Fruit fly (Drosophila melanogaster): Measurements from ENCODE around the gene CG4872.
A peak's percentile ranks its signal among the peaks of the same experiment; 100 is the strongest.

CG4872 gene

DNA sequence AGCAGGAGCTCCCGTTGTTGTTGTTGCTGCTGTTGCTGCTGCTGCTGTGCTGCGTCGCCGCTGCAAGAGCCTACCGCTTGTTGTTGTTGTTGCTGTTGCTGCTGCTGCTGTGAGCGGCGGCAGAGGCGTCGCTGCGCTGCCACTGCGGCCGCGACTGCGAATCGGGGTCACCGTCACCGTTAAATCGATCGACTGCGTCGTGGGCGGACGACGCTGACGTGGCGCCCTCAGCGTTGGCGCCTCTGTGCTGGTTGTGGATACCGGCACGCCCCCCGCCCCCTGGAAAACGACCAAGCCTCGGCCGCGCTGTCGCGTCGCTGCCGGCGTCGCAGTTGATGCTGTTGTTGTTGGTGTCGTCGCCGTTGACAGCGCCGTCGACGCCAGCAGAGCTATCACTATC is 31.6 kb upstream of the CG4872 start:
- TF ChIP-seq CG6689 (GFP tag; IDR thresholded peaks at IDR 0.05) (no peak), chn (GFP tag; optimal IDR thresholded peaks at IDR 0.05) (no peak), Mrtf (GFP tag; IDR thresholded peaks at IDR 0.05) (no peak), Dad (GFP tag; optimal IDR thresholded peaks at IDR 0.05) (no peak), Sin3A (optimal IDR thresholded peaks at IDR 0.05) (no peak), CG4360 (GFP tag; IDR thresholded peaks at IDR 0.05) (peak; percentile 84), toy (GFP tag; IDR thresholded peaks at IDR 0.05) (no peak), CG7963 (GFP tag; IDR thresholded peaks at IDR 0.05; ENCODE audit: partially characterized antibody) (no peak), CG16815 (GFP tag; optimal IDR thresholded peaks at IDR 0.05) (no peak), Ets65A (GFP tag) (peak; percentile 9), sr (GFP tag; IDR thresholded peaks at IDR 0.05) (peak; percentile 72), Hr78 (GFP tag; optimal IDR thresholded peaks at IDR 0.05) (peak in 1 of 2 experiments; percentile 48), Adf1 (GFP tag; IDR thresholded peaks at IDR 0.05) (peak; percentile 71)

dm6 chrX:16854746-16855145 is 26.4 kb upstream of the CG4872 start:
- TF ChIP-seq CG11504 (tag; optimal IDR thresholded peaks at IDR 0.05), result peak; percentile 83
- TF ChIP-seq CG13287 (GFP tag; IDR thresholded peaks at IDR 0.05; ENCODE audit: partially characterized antibody), result no peak
- no peak for TF ChIP-seq CG1024 (GFP tag; IDR thresholded peaks at IDR 0.05)
- TF ChIP-seq Sox102F (GFP tag; optimal IDR thresholded peaks at IDR 0.05), result peak; percentile 73
- no peak for TF ChIP-seq br (optimal IDR thresholded peaks at IDR 0.05)
- peak; percentile 30 for TF ChIP-seq gsb-n (tag; optimal IDR thresholded peaks at IDR 0.05)
- peak; percentile 69 for TF ChIP-seq Asciz (GFP tag; optimal IDR thresholded peaks at IDR 0.05)
- no peak for TF ChIP-seq CG8290 (GFP tag; optimal IDR thresholded peaks at IDR 0.05)
- TF ChIP-seq CG8290 (tag; optimal IDR thresholded peaks at IDR 0.05), result no peak
- TF ChIP-seq slp2 (GFP tag; optimal IDR thresholded peaks at IDR 0.05), result no peak
- no peak for TF ChIP-seq CG12155 (GFP tag; optimal IDR thresholded peaks at IDR 0.05)
- no peak for TF ChIP-seq otp (GFP tag; IDR thresholded peaks at IDR 0.05)
- peak; percentile 68 for TF ChIP-seq CG10979 (tag; optimal IDR thresholded peaks at IDR 0.05)
- TF ChIP-seq ci (GFP tag; IDR thresholded peaks at IDR 0.05), result 0 out of 3 replicates have a peak, but pooled peaks have one; percentile 38
- no peak for TF ChIP-seq disco-r (GFP tag; optimal IDR thresholded peaks at IDR 0.05)
- peak; percentile 49 for TF ChIP-seq CG1233 (GFP tag; optimal IDR thresholded peaks at IDR 0.05)
- no peak for TF ChIP-seq CG6813 (GFP tag; optimal IDR thresholded peaks at IDR 0.05)
- no peak for TF ChIP-seq CG8359 (GFP tag; optimal IDR thresholded peaks at IDR 0.05; ENCODE audit: borderline replicate concordance)
- TF ChIP-seq Mes4 (GFP tag; optimal IDR thresholded peaks at IDR 0.05), result no peak
- no peak for TF ChIP-seq Sin3A (optimal IDR thresholded peaks at IDR 0.05)
- no peak for TF ChIP-seq peb (GFP tag; IDR thresholded peaks at IDR 0.05)
- TF ChIP-seq sug (tag; optimal IDR thresholded peaks at IDR 0.05), result no peak
- TF ChIP-seq CG12744 (GFP tag; optimal IDR thresholded peaks at IDR 0.05), result no peak
- no peak for TF ChIP-seq MESR4 (GFP tag; optimal IDR thresholded peaks at IDR 0.05)
- TF ChIP-seq CG11696 (GFP tag; IDR thresholded peaks at IDR 0.05), result peak; percentile 59
- TF ChIP-seq wek (GFP tag; optimal IDR thresholded peaks at IDR 0.05), result no peak
- TF ChIP-seq seq (GFP tag; IDR thresholded peaks at IDR 0.05), result 0 out of 2 replicates have a peak, but pooled peaks have one; percentile 48
- no peak for TF ChIP-seq CG11560 (tag; IDR thresholded peaks at IDR 0.05)
- peak; percentile 21 for TF ChIP-seq tap (tag; optimal IDR thresholded peaks at IDR 0.05)
- TF ChIP-seq Adf1 (GFP tag; IDR thresholded peaks at IDR 0.05), result no peak
- peak; percentile 6 for TF ChIP-seq CG6654 (GFP tag; optimal IDR thresholded peaks at IDR 0.05)
- TF ChIP-seq CG3838 (GFP tag; optimal IDR thresholded peaks at IDR 0.05), result no peak
- no peak for TF ChIP-seq CG10565 (GFP tag; optimal IDR thresholded peaks at IDR 0.05)
- no peak for TF ChIP-seq stwl (tag; optimal IDR thresholded peaks at IDR 0.05)
- peak; percentile 46 for TF ChIP-seq lmd (GFP tag; IDR thresholded peaks at IDR 0.05)
- peak; percentile 71 for TF ChIP-seq CoRest (tag; optimal IDR thresholded peaks at IDR 0.05)
- TF ChIP-seq CG4328 (GFP tag; optimal IDR thresholded peaks at IDR 0.05), result peak; percentile 12
- no peak for TF ChIP-seq dati (GFP tag; IDR thresholded peaks at IDR 0.05)
- TF ChIP-seq bowl (GFP tag; IDR thresholded peaks at IDR 0.05), result no peak
- TF ChIP-seq H15 (GFP tag; IDR thresholded peaks at IDR 0.05), result no peak
- TF ChIP-seq Dip2 (GFP tag; IDR thresholded peaks at IDR 0.05), result no peak
